Worm (Caenorhabditis elegans): ENCODE data around the gene tbc-18.
"Not testable (repeated sequence)": the region's sequence is repeated elsewhere in the genome, so short reads cannot be mapped to it uniquely, and the experiment has no call there.

The tbc-18 gene

ce11 chrX:8404308-8405085 is 26.1 kb downstream of the tbc-18 start (continued):
- TF ChIP-seq ets-4 (tag; optimal IDR thresholded peaks at IDR 0.05) (peak; percentile 87), unc-55 (GFP tag; optimal IDR thresholded peaks at IDR 0.05) (peak; percentile 95)

- no peak for TF ChIP-seq pax-1 (tag; optimal IDR thresholded peaks at IDR 0.05)
- TF ChIP-seq mec-3 (tag; optimal IDR thresholded peaks at IDR 0.05; ENCODE audit: borderline replicate concordance) = no peak
- TF ChIP-seq eyg-1 (tag; optimal IDR thresholded peaks at IDR 0.05) = no peak
- TF ChIP-seq ceh-24 (tag; optimal IDR thresholded peaks at IDR 0.05) = no peak
- no peak for TF ChIP-seq fkh-6 (tag; optimal IDR thresholded peaks at IDR 0.05)
- no peak for TF ChIP-seq madf-2 (tag; optimal IDR thresholded peaks at IDR 0.05)
- no peak for TF ChIP-seq ceh-18 (tag; optimal IDR thresholded peaks at IDR 0.05)
- no peak for TF ChIP-seq dmd-4 (tag; optimal IDR thresholded peaks at IDR 0.05; ENCODE audit: borderline replicate concordance)
- TF ChIP-seq ceh-6 (GFP tag; optimal IDR thresholded peaks at IDR 0.05) = no peak
- no peak for TF ChIP-seq che-1 (tag; optimal IDR thresholded peaks at IDR 0.05)
- no peak for TF ChIP-seq ceh-48 (tag; optimal IDR thresholded peaks at IDR 0.05)
- TF ChIP-seq elt-2 (tag; optimal IDR thresholded peaks at IDR 0.05) = no peak
These were observed 28.5 kb downstream of the tbc-18 start for ce11 chrX:8406815-8407214.

ce11 chrX:8408267-8408666 is 29.9 kb downstream of the tbc-18 start, which contains the start of gene sulp-3:
Gene sulp-3 (minus strand): TSS chrX:8408367.
- no peak for TF ChIP-seq dmd-4 (tag; optimal IDR thresholded peaks at IDR 0.05; ENCODE audit: borderline replicate concordance)
- no peak for TF ChIP-seq ceh-2 (tag; optimal IDR thresholded peaks at IDR 0.05)
- no peak for TF ChIP-seq sox-4 (tag; optimal IDR thresholded peaks at IDR 0.05)
- TF ChIP-seq ceh-24 (tag; optimal IDR thresholded peaks at IDR 0.05) = no peak
- TF ChIP-seq ceh-22 (tag; optimal IDR thresholded peaks at IDR 0.05) = no peak
- TF ChIP-seq Y22D7AL.16 (tag; optimal IDR thresholded peaks at IDR 0.05) = no peak
- no peak for TF ChIP-seq K09A11.1 (tag; optimal IDR thresholded peaks at IDR 0.05; ENCODE audit: insufficient read depth)
- no peak for TF ChIP-seq fkh-6 (tag; optimal IDR thresholded peaks at IDR 0.05)
- TF ChIP-seq K02D7.2 (tag; optimal IDR thresholded peaks at IDR 0.05) = no peak
- no peak for TF ChIP-seq zip-5 (tag; optimal IDR thresholded peaks at IDR 0.05)
- TF ChIP-seq unc-3 (GFP tag; conservative IDR thresholded peaks at IDR 0.05) = no peak
- TF ChIP-seq unc-3 (tag; optimal IDR thresholded peaks at IDR 0.05) = no peak
- no peak for TF ChIP-seq unc-86 (tag; optimal IDR thresholded peaks at IDR 0.05)
- no peak for TF ChIP-seq gmeb-2 (tag; optimal IDR thresholded peaks at IDR 0.05)
- TF ChIP-seq T23F11.4 (GFP tag; optimal IDR thresholded peaks at IDR 0.05) = no peak
- no peak for TF ChIP-seq ama-1 (optimal IDR thresholded peaks at IDR 0.05)

ce11 chrX:8410754-8411153 is 32.4 kb downstream of the tbc-18 start, which contains the start of gene F08F1.9:
Gene F08F1.9 (minus strand): TSS chrX:8410854.
- TF ChIP-seq pha-4, ceh-30, elt-4 (tag; optimal IDR thresholded peaks at IDR 0.05): not testable (repeated sequence)

- TF ChIP-seq F13H6.1 (tag; optimal IDR thresholded peaks at IDR 0.05) (no peak), hlh-8 (tag; optimal IDR thresholded peaks at IDR 0.05) (no peak), tbx-7 (tag; optimal IDR thresholded peaks at IDR 0.05) (no peak), dve-1 (tag; optimal IDR thresholded peaks at IDR 0.05) (no peak), rnt-1 (tag; optimal IDR thresholded peaks at IDR 0.05) (no peak), odd-2 (tag; optimal IDR thresholded peaks at IDR 0.05) (no peak), ceh-45 (GFP tag; IDR thresholded peaks at IDR 0.05) (no peak), pat-9 (tag; optimal IDR thresholded peaks at IDR 0.05) (no peak), fkh-10 (GFP tag; optimal IDR thresholded peaks at IDR 0.05) (no peak), zip-5 (tag; optimal IDR thresholded peaks at IDR 0.05) (no peak), fkh-6 (tag; optimal IDR thresholded peaks at IDR 0.05) (no peak)
These were observed 34.8 kb downstream of the tbc-18 start, which contains the start of gene F08F1.4 for ce11 chrX:8413130-8413529. Gene F08F1.4 (plus strand): TSS chrX:8413430.
